Worm (Caenorhabditis elegans): ENCODE measurements around the gene F16F9.4.

- TF ChIP-seq cog-1 (tag; optimal IDR thresholded peaks at IDR 0.05) = no peak
- no peak for TF ChIP-seq klf-2 (GFP tag; conservative IDR thresholded peaks at IDR 0.05)
- TF ChIP-seq ref-1 (GFP tag; conservative IDR thresholded peaks at IDR 0.05) = no peak
- TF ChIP-seq ztf-23 (GFP tag; IDR thresholded peaks at IDR 0.05) = no peak
- no peak for TF ChIP-seq ztf-29 (GFP tag; IDR thresholded peaks at IDR 0.05)
- TF ChIP-seq flt-1 (GFP tag; IDR thresholded peaks at IDR 0.05) = no peak
- no peak for TF ChIP-seq T22C8.4 (GFP tag; IDR thresholded peaks at IDR 0.05)
These were observed 46.3 kb downstream of the F16F9.4 start, which contains the start of gene ced-8 for ce11 chrX:8416819-8417218.

Measured in whole organism, midembryonic.